Worm (Caenorhabditis elegans) whole organism, young adult: ENCODE data around the gene xpc-1.

Experiments
- C17E4.6 ChIP-seq: fragments of 200-800 bp; sonication (Bioruptor generic); IDR thresholded peaks from 2 replicates; pipeline ENCODE4 v1.3.6; 2022; ENCODE audit warnings: missing genetic modification reagents, missing genetic modification characterization, missing compliant biosample characterization
- D2030.7 ChIP-seq: fragments of 200-800 bp; sonication (Bioruptor generic); IDR thresholded peaks from 2 replicates; pipeline ENCODE4 v1.3.6; 2022; ENCODE audit warnings: missing genetic modification reagents, missing genetic modification characterization, missing compliant biosample characterization
- F10E7.11 ChIP-seq: sonication (generic microtip); optimal IDR thresholded peaks from 2 replicates; lab custom pipeline; 2017; ENCODE audit warnings: mild to moderate bottlenecking, missing genetic modification characterization, moderate library complexity, missing compliant biosample characterization
- F22D6.2 ChIP-seq: sonication (generic microtip); optimal IDR thresholded peaks from 2 replicates; lab custom pipeline; 2016; ENCODE audit warnings: mild to moderate bottlenecking, missing genetic modification characterization, missing compliant biosample characterization
- F39B2.1 ChIP-seq: fragments of 200-800 bp; sonication (Bioruptor generic); IDR thresholded peaks from 2 replicates; pipeline ENCODE4 v1.3.6; 2022; ENCODE audit warnings: missing genetic modification reagents, missing genetic modification characterization, missing compliant biosample characterization
- F52B5.7 ChIP-seq: sonication (generic microtip); optimal IDR thresholded peaks from 2 replicates; lab custom pipeline; 2016; ENCODE audit warnings: mild to moderate bottlenecking, missing genetic modification characterization, missing compliant biosample characterization
- F57A8.1 ChIP-seq: fragments of 200-800 bp; sonication (Bioruptor generic); optimal IDR thresholded peaks from 2 replicates; lab custom pipeline; 2018; ENCODE audit warnings: mild to moderate bottlenecking, missing genetic modification characterization, moderate library complexity, missing compliant biosample characterization
- akir-1 ChIP-seq: fragments of 200-800 bp; sonication (Bioruptor generic); optimal IDR thresholded peaks from 2 replicates; lab custom pipeline; 2018; ENCODE audit warnings: mild to moderate bottlenecking, missing genetic modification characterization, moderate library complexity, missing compliant biosample characterization
- aptf-3 ChIP-seq: fragments of 200-800 bp; sonication (Bioruptor generic); IDR thresholded peaks from 2 replicates; pipeline ENCODE4 v1.3.6; 2022; ENCODE audit warnings: missing genetic modification characterization, missing compliant biosample characterization
- atf-7 ChIP-seq: sonication (generic microtip); optimal IDR thresholded peaks from 2 replicates; lab custom pipeline; 2017; ENCODE audit warnings: mild to moderate bottlenecking, missing genetic modification characterization, missing compliant biosample characterization
- athp-1 ChIP-seq: sonication (generic microtip); optimal IDR thresholded peaks from 2 replicates; lab custom pipeline; 2017; ENCODE audit warnings: mild to moderate bottlenecking, missing genetic modification characterization, missing compliant biosample characterization
- attf-6 ChIP-seq: fragments of 200-800 bp; sonication (Bioruptor generic); IDR thresholded peaks from 2 replicates; pipeline ENCODE4 v1.3.6; 2022; ENCODE audit warnings: missing genetic modification reagents, missing genetic modification characterization, missing compliant biosample characterization
- cebp-1 ChIP-seq, 2 experiments: fragments of 200-800 bp in 1 of 2; sonication (Bioruptor generic) in 1 of 2; sonication (generic microtip) in 1 of 2; IDR thresholded peaks in 1 of 2; optimal IDR thresholded peaks in 1 of 2; 2 replicates each; pipeline versions ENCODE4 v1.3.6 to Lab custom; 2017 to 2022; ENCODE audit warnings: missing compliant biosample characterization in 2 of 2, missing genetic modification characterization in 2 of 2, mild to moderate bottlenecking in 1 of 2, missing genetic modification reagents in 1 of 2, moderate library complexity in 1 of 2
- ceh-58 ChIP-seq: fragments of 200-800 bp; sonication (Bioruptor generic); IDR thresholded peaks from 2 replicates; pipeline ENCODE4 v1.3.6; 2022; ENCODE audit warnings: missing genetic modification characterization, missing compliant biosample characterization
- chd-7 ChIP-seq: sonication (generic microtip); optimal IDR thresholded peaks from 2 replicates; lab custom pipeline; 2016; ENCODE audit warnings: mild to moderate bottlenecking, missing genetic modification characterization, moderate library complexity, missing compliant biosample characterization
- dox-1 ChIP-seq: fragments of 200-800 bp; sonication (Bioruptor generic); IDR thresholded peaks from 2 replicates; pipeline ENCODE4 v1.3.6; 2022; ENCODE audit warnings: missing genetic modification reagents, missing genetic modification characterization, missing compliant biosample characterization
- efl-1 ChIP-seq: fragments of 150-350 bp; optimal IDR thresholded peaks from 2 replicates; lab custom pipeline; 2014; ENCODE audit warnings: missing biosample characterization, missing genetic modification reagents, missing genetic modification characterization
- egl-18 ChIP-seq: fragments of 200-800 bp; sonication (Bioruptor generic); IDR thresholded peaks from 2 replicates; pipeline ENCODE4 v1.3.6; 2022; ENCODE audit warnings: missing genetic modification reagents, missing genetic modification characterization, missing compliant biosample characterization
- ekl-4 ChIP-seq: fragments of 200-800 bp; sonication (Bioruptor generic); IDR thresholded peaks from 2 replicates; pipeline ENCODE4 v1.3.6; 2022; ENCODE audit warnings: missing genetic modification reagents, missing genetic modification characterization, missing compliant biosample characterization
- fkh-3 ChIP-seq: sonication (generic microtip); optimal IDR thresholded peaks from 2 replicates; lab custom pipeline; 2016; ENCODE audit warnings: mild to moderate bottlenecking, missing genetic modification characterization, missing compliant biosample characterization
- hmg-20 ChIP-seq: fragments of 200-800 bp; sonication (Bioruptor generic); IDR thresholded peaks from 2 replicates; pipeline ENCODE4 v1.3.6; 2022; ENCODE audit warnings: missing genetic modification reagents, missing genetic modification characterization, missing compliant biosample characterization
- hsf-1 ChIP-seq: fragments of 200-800 bp; sonication (Bioruptor generic); IDR thresholded peaks from 2 replicates; pipeline ENCODE4 v1.3.6; 2022; ENCODE audit warnings: missing genetic modification reagents, missing genetic modification characterization, missing compliant biosample characterization
- lin-40 ChIP-seq: sonication (generic microtip); optimal IDR thresholded peaks from 2 replicates; lab custom pipeline; 2016; ENCODE audit warnings: missing genetic modification characterization, mild to moderate bottlenecking, missing compliant biosample characterization, missing genotype, missing genetic modification reagents
- lin-54 ChIP-seq: fragments of 200-800 bp; sonication (Bioruptor generic); optimal IDR thresholded peaks from 2 replicates; lab custom pipeline; 2018; ENCODE audit warnings: mild to moderate bottlenecking, missing genetic modification characterization, missing compliant biosample characterization
- lsl-1 ChIP-seq: fragments of 200-800 bp; sonication (Bioruptor generic); optimal IDR thresholded peaks from 2 replicates; lab custom pipeline; 2018; ENCODE audit warnings: mild to moderate bottlenecking, missing genetic modification characterization, moderate library complexity, missing compliant biosample characterization
- lsy-27 ChIP-seq: sonication (generic microtip); optimal IDR thresholded peaks from 2 replicates; lab custom pipeline; 2017; ENCODE audit warnings: missing genetic modification characterization, mild to moderate bottlenecking, missing compliant biosample characterization, antibody characterized with exemption, missing genotype, borderline replicate concordance; ENCODE audit not compliant: insufficient read depth
- madf-3 ChIP-seq: fragments of 200-800 bp; sonication (Bioruptor generic); IDR thresholded peaks from 2 replicates; pipeline ENCODE4 v1.3.6; 2022; ENCODE audit warnings: missing genetic modification reagents, missing genetic modification characterization, missing compliant biosample characterization
- madf-6 ChIP-seq: fragments of 200-800 bp; sonication (Bioruptor generic); IDR thresholded peaks from 2 replicates; pipeline ENCODE4 v1.3.6; 2022; ENCODE audit warnings: missing genetic modification reagents, missing genetic modification characterization, missing compliant biosample characterization
- mcd-1 ChIP-seq: fragments of 200-800 bp; sonication (Bioruptor generic); IDR thresholded peaks from 2 replicates; pipeline ENCODE4 v1.3.6; 2022; ENCODE audit warnings: missing genetic modification reagents, missing genetic modification characterization, missing compliant biosample characterization
- mes-4 ChIP-seq: sonication (generic microtip); optimal IDR thresholded peaks from 2 replicates; lab custom pipeline; 2016; ENCODE audit warnings: missing genotype, missing genetic modification characterization, missing compliant biosample characterization
- mxl-1 ChIP-seq: sonication (generic microtip); optimal IDR thresholded peaks from 2 replicates; lab custom pipeline; 2016; ENCODE audit warnings: missing genetic modification characterization, missing compliant biosample characterization
- nfya-1 ChIP-seq: sonication (generic microtip); optimal IDR thresholded peaks from 2 replicates; lab custom pipeline; 2017; ENCODE audit warnings: antibody characterized with exemption, missing compliant biosample characterization, missing genetic modification characterization, borderline replicate concordance; ENCODE audit not compliant: insufficient read depth
- nfya-2 ChIP-seq: fragments of 200-800 bp; sonication (Bioruptor generic); IDR thresholded peaks from 2 replicates; pipeline ENCODE4 v1.3.6; 2022; ENCODE audit warnings: missing genetic modification reagents, missing genetic modification characterization, missing compliant biosample characterization
- nfyb-1 ChIP-seq: fragments of 200-800 bp; sonication (Bioruptor generic); IDR thresholded peaks from 2 replicates; pipeline ENCODE4 v1.3.6; 2022; ENCODE audit warnings: missing genetic modification reagents, missing genetic modification characterization, missing compliant biosample characterization
- nhr-80 ChIP-seq: sonication (generic microtip); optimal IDR thresholded peaks from 2 replicates; lab custom pipeline; 2016; ENCODE audit warnings: missing genetic modification characterization, missing compliant biosample characterization
- rec-8 ChIP-seq, 2 experiments: sonication (generic microtip); optimal IDR thresholded peaks; 2 replicates each; lab custom pipeline; 2016; ENCODE audit warnings: mild to moderate bottlenecking in 2 of 2, missing genetic modification characterization in 2 of 2, missing genetic modification reagents in 2 of 2, missing genotype in 2 of 2, missing biosample characterization in 1 of 2, missing compliant biosample characterization in 1 of 2, moderate library complexity in 1 of 2
- snpc-1.1 ChIP-seq: sonication (generic microtip); optimal IDR thresholded peaks from 2 replicates; lab custom pipeline; 2017; ENCODE audit warnings: missing genetic modification characterization, mild to moderate bottlenecking, missing compliant biosample characterization, antibody characterized with exemption, moderate library complexity, missing genotype, missing genetic modification reagents; ENCODE audit not compliant: insufficient read depth
- snpc-1.3 ChIP-seq: sonication (generic microtip); optimal IDR thresholded peaks from 2 replicates; lab custom pipeline; 2017; ENCODE audit warnings: missing genetic modification characterization, mild to moderate bottlenecking, missing compliant biosample characterization, antibody characterized with exemption, moderate library complexity, missing genotype, missing genetic modification reagents; ENCODE audit not compliant: insufficient read depth
- tbp1 ChIP-seq: fragments of 200-800 bp; sonication (Bioruptor generic); optimal IDR thresholded peaks from 2 replicates; lab custom pipeline; 2018; ENCODE audit warnings: mild to moderate bottlenecking, missing genetic modification characterization, missing compliant biosample characterization
- xnd-1 ChIP-seq: sonication (generic microtip); optimal IDR thresholded peaks from 2 replicates; lab custom pipeline; 2016; ENCODE audit warnings: missing genotype, missing genetic modification reagents, missing genetic modification characterization, missing compliant biosample characterization
- ztf-18 ChIP-seq: sonication (generic microtip); optimal IDR thresholded peaks from 2 replicates; lab custom pipeline; 2016; ENCODE audit warnings: missing genotype, mild to moderate bottlenecking, missing genetic modification characterization, missing compliant biosample characterization
- ztf-25 ChIP-seq: fragments of 200-800 bp; sonication (Bioruptor generic); IDR thresholded peaks from 2 replicates; pipeline ENCODE4 v1.3.6; 2022; ENCODE audit warnings: missing genetic modification reagents, missing genetic modification characterization, missing compliant biosample characterization
- ztf-28 ChIP-seq: fragments of 200-800 bp; sonication (Bioruptor generic); IDR thresholded peaks from 2 replicates; pipeline ENCODE4 v1.3.6; 2022; ENCODE audit warnings: missing genetic modification reagents, missing genetic modification characterization, missing compliant biosample characterization
- ztf-6 ChIP-seq: fragments of 200-800 bp; sonication (Bioruptor generic); IDR thresholded peaks from 2 replicates; pipeline ENCODE4 v1.3.6; 2022; ENCODE audit warnings: missing genetic modification reagents, missing genetic modification characterization, missing compliant biosample characterization

xpc-1 gene

ce11 chrIV:1959554-1959953, 33.3 kb upstream of the xpc-1 start, which contains the start of gene tdpo-1:
tdpo-1 (plus strand) TSS chrIV:1959854.
- TF ChIP-seq egl-18 (GFP tag; lab: Robert Waterston, UW) (no peak), aptf-3 (GFP tag; lab: Robert Waterston, UW) (no peak), fkh-3 (tag; lab: Kevin White, UChicago) (no peak), madf-3 (GFP tag; lab: Robert Waterston, UW) (no peak), C17E4.6 (GFP tag; lab: Robert Waterston, UW) (no peak), tbp1 (no peak), ztf-6 (GFP tag; lab: Robert Waterston, UW) (no peak), ztf-28 (no peak), rec-8 (tag; optimal IDR thresholded peaks at IDR 0.05; lab: Kevin White, UChicago) (no peak), athp-1 (tag; lab: Kevin White, UChicago) (no peak), akir-1 (GFP tag; lab: Kevin White, UChicago) (no peak), nfya-2 (no peak), lin-40 (tag; lab: Kevin White, UChicago) (no peak), madf-6 (no peak), mxl-1 (tag; lab: Kevin White, UChicago) (no peak), lsl-1 (GFP tag; lab: Kevin White, UChicago) (no peak), F22D6.2 (tag; lab: Kevin White, UChicago) (no peak), lsy-27 (tag; lab: Kevin White, UChicago) (no peak)

- no peak for TF ChIP-seq dox-1 (GFP tag; lab: Robert Waterston, UW)
- TF ChIP-seq ceh-58 (GFP tag; lab: Robert Waterston, UW), result no peak
- 0 out of 2 replicates have a peak, but pooled peaks have one; percentile 19 for TF ChIP-seq D2030.7 (GFP tag; lab: Robert Waterston, UW)
- no peak for TF ChIP-seq F52B5.7 (tag; lab: Kevin White, UChicago)
- peak; percentile 60 for TF ChIP-seq mcd-1
- no peak for TF ChIP-seq attf-6
- no peak for TF ChIP-seq ztf-28
- no peak for TF ChIP-seq aptf-3 (GFP tag; lab: Robert Waterston, UW)
- no peak for TF ChIP-seq F10E7.11
- no peak for TF ChIP-seq nfya-1 (tag; lab: Kevin White, UChicago)
- no peak for TF ChIP-seq hsf-1 (GFP tag; lab: Robert Waterston, UW)
- TF ChIP-seq C17E4.6 (GFP tag; lab: Robert Waterston, UW), result no peak
- TF ChIP-seq efl-1 (GFP tag; lab: Kevin White, UChicago), result peak; percentile 13
Measured at ce11 chrIV:1963247-1963646, 29.6 kb upstream of the xpc-1 start, which contains the start of gene ulp-3. ulp-3 (plus strand) TSS chrIV:1963634.

DNA sequence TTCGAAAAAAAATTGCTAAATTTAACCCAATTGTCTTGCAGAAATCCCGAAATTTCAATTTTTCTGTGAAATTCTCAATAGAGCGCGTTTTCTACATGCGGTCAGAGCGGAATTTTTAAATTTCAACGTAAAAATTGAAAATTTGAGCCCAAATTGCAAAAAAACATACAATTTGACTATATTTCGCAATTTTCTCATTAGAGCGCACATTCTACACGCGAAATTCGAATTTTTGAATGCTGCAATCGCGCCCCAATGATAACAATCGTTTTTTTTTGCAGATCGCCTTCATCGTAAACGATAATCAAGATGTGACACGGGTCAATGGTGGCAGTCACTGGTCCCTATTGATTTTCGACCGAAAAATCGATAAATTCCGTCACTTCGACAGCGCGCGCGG, 28.8 kb upstream of the xpc-1 start:
- TF ChIP-seq mcd-1, result peak; percentile 46; the same call in 1 of the 2 replicates
- no peak for TF ChIP-seq nfyb-1 (GFP tag; lab: Robert Waterston, UW)
- no peak for TF ChIP-seq ztf-18 (tag; lab: Kevin White, UChicago)
- no peak for TF ChIP-seq cebp-1 (GFP tag; IDR thresholded peaks at IDR 0.05; lab: Robert Waterston, UW)
- TF ChIP-seq cebp-1 (tag; optimal IDR thresholded peaks at IDR 0.05; lab: Kevin White, UChicago), result peak; percentile 64
- TF ChIP-seq, all 124 proteins: peak for 2

DNA sequence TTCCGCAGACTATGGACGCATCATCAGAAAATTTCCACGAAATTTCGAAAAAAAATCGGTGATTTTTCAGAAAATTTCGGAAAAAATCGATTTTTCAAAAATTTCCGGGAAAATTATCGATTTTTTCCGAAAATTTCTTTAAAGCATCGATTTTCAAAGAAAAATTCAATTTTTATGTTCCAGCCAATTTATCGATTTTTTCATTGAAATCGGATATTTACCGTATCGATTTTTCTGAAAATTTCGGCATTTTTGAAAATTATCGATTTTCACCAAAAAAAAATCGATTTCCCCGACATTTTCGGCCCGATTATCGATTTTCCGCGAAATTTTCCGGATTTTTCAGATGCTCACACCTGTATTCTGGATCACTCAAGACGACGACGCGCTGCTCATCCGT, 27.8 kb upstream of the xpc-1 start, which contains the start of gene Y48A5A.1:
Gene Y48A5A.1, plus strand, starts transcription at position 347 of the 400 bp plus-strand sequence.
- TF ChIP-seq snpc-1.3 (tag; lab: Kevin White, UChicago) (no peak), hmg-20 (GFP tag; lab: Robert Waterston, UW) (no peak), snpc-1.1 (tag; lab: Kevin White, UChicago) (no peak), xnd-1 (no peak), F39B2.1 (GFP tag; lab: Robert Waterston, UW) (no peak), ztf-25 (GFP tag; lab: Robert Waterston, UW) (no peak), chd-7 (tag; lab: Kevin White, UChicago) (no peak), nhr-80 (tag; lab: Kevin White, UChicago) (no peak), atf-7 (tag; lab: Kevin White, UChicago) (no peak), ekl-4 (GFP tag; lab: Robert Waterston, UW) (no peak), mes-4 (tag; lab: Kevin White, UChicago) (no peak), lin-54 (GFP tag; lab: Kevin White, UChicago) (no peak), nfyb-1 (GFP tag; lab: Robert Waterston, UW) (no peak), F57A8.1 (GFP tag; lab: Kevin White, UChicago) (no peak), tbp1 (no peak)
